Worm (Caenorhabditis elegans): Measurements from ENCODE around the gene imb-2.

The imb-2 gene

DNA sequence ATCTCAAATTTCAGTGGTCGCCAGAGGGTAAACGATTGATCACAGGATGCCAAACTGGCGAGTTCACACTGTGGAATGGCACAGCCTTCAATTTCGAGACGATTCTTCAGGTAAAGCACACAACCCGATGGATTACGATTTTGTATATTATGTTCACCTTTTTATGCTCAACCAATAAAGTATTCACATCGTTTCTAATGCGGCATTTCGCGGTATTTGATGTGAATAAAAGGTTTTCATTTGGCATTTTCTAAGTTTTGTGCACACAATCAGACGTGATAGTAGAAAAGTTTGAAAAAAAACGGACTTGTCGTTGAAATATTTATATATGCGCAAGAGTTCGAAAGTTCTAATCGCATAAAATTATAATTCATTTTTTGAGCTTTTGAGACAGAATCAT lies 6.5 kb upstream of the imb-2 start:
- TF ChIP-seq drap-1 (GFP tag; optimal IDR thresholded peaks at IDR 0.05) (no peak), ceh-43 (GFP tag; optimal IDR thresholded peaks at IDR 0.05) (no peak)

DNA sequence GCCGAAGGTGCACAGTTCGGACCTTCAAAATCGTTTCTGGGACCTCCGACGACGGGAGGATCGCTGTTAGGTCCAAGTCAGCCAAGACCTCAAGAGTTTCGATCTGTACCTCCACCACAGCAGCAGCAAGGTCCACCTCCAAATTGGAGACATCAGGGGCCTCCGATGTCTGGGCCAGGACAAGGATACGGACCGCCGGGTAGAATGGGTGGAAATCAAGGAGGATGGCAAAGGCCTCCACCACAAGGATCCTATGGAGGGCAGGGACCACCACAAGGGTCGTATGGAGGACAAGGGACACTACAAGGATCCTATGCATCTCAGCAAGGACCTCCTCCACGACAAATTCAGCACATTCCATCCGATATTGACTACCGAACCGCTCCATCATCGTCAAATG lies 4.8 kb upstream of the imb-2 start:
- TF ChIP-seq snpc-4 (tag; optimal IDR thresholded peaks at IDR 0.05) (no peak), hlh-1 (tag; optimal IDR thresholded peaks at IDR 0.05) (no peak), sptf-1 (tag; optimal IDR thresholded peaks at IDR 0.05) (no peak), drap-1 (GFP tag; optimal IDR thresholded peaks at IDR 0.05) (no peak), nhr-12 (tag; optimal IDR thresholded peaks at IDR 0.05) (no peak), zip-8 (tag; optimal IDR thresholded peaks at IDR 0.05) (no peak), nhr-2 (tag; optimal IDR thresholded peaks at IDR 0.05) (no peak), mls-2 (tag; optimal IDR thresholded peaks at IDR 0.05) (no peak), nhr-76 (tag; optimal IDR thresholded peaks at IDR 0.05) (no peak), unc-39 (tag; optimal IDR thresholded peaks at IDR 0.05) (no peak), elt-3 (tag; optimal IDR thresholded peaks at IDR 0.05) (no peak), unc-62 (GFP tag; optimal IDR thresholded peaks at IDR 0.05) (no peak), blmp-1 (tag; optimal IDR thresholded peaks at IDR 0.05) (no peak), flh-1 (GFP tag; optimal IDR thresholded peaks at IDR 0.05) (no peak)

DNA sequence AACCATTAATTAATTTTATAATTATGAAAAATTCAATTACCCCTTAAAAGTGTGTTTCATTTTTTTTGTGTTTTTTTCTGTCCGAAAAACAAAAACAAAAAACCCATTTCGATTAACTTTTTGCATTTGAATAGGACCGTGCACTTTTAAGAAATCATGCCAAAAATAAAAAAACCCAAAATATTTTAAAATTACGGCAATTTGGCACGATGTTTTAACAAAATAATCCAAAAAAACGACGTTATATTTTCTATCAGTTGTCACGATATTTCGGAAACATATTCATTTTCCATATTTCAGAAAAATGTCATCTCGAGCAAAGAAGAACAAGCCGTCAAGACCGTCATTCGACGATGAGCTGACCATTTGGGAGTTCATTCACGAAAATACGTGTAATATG lies 3.8 kb upstream of the imb-2 start, which contains the start of gene tebp-1:
TSS of gene tebp-1 (plus strand) at position 301 of the 400 bp plus-strand sequence.
- TF ChIP-seq sptf-1 (tag; optimal IDR thresholded peaks at IDR 0.05) (no peak), ztf-11 (tag; optimal IDR thresholded peaks at IDR 0.05) (no peak), mab-5 (tag; optimal IDR thresholded peaks at IDR 0.05) (no peak), nhr-2 (tag; optimal IDR thresholded peaks at IDR 0.05) (no peak), unc-120 (tag; optimal IDR thresholded peaks at IDR 0.05; ENCODE audit: poor library complexity, severe bottlenecking) (no peak), unc-62 (GFP tag; optimal IDR thresholded peaks at IDR 0.05) (no peak), nhr-28 (tag; optimal IDR thresholded peaks at IDR 0.05) (no peak), ces-1 (GFP tag; optimal IDR thresholded peaks at IDR 0.05) (no peak), lin-32 (GFP tag; optimal IDR thresholded peaks at IDR 0.05) (no peak), hlh-1 (tag; optimal IDR thresholded peaks at IDR 0.05) (no peak), unc-39 (tag; optimal IDR thresholded peaks at IDR 0.05) (no peak), ham-2 (GFP tag; optimal IDR thresholded peaks at IDR 0.05) (no peak), cnd-1 (tag; optimal IDR thresholded peaks at IDR 0.05) (no peak)

DNA sequence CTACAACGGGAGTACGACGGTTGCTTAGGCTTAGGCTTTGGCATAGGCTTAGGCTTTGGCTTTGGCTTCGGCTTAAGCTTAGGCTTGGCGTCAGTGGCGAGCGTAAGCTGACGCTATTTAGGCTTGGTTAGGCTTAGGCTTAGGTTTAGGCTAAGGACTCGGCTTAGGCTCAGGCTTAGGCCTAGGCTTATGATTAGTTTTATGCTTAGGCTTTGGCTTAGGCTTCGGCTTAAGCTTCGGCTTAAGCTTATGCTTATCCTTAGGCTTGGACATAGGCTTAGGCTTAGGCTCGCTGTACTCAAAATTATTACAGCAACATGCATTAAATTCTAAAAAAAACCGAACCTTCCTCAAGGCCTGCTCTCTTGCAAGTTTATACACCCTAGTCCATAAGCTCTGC lies 9.1 kb downstream of the imb-2 start:
- TF ChIP-seq tbx-8 (GFP tag; optimal IDR thresholded peaks at IDR 0.05) (no peak), ham-2 (GFP tag; optimal IDR thresholded peaks at IDR 0.05) (peak; percentile 21)

DNA sequence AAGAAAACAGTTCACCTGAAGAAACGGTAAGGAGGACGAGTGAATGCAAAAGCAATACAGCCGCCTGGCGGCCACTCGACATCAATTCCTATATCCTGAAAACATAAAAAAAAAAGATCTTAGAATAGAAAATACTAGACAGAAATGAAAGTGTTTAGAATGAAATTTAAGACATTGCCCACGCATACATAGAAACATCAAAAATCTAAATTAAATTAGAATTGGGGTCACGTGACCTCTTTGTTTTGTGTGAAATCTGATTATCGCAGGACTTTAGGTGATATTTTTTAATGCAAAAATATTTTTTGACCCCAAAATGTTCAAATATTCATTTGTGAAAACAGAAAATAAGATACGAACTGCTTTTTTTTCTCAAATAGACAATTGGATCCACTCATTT lies 12.3 kb downstream of the imb-2 start, which contains the start of gene acr-20:
TSS of gene acr-20 (minus strand) at position 101 of the 400 bp plus-strand sequence.
- TF ChIP-seq nhr-237 (tag; optimal IDR thresholded peaks at IDR 0.05) (no peak), unc-62 (GFP tag; optimal IDR thresholded peaks at IDR 0.05) (no peak), nhr-76 (tag; optimal IDR thresholded peaks at IDR 0.05) (no peak)

DNA sequence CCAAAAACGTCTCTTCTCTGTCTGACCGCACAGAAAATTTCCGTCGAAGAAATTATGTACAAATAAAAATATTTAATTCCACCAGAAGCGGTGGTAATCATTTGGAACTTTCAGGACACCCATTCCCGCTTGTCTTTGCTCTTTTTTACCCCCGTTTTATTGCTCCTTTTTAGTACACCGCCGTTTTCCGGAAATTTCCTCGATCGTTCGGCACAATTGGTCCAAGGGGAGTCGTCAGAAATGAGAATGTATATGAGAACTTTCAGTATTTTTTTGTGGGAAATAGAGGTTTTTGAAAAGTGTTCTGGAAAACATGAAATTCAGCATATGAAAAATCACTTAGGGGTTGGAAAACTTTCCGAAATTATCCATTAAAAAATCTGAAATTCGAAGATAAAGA lies 15.3 kb downstream of the imb-2 start:
- no peak for TF ChIP-seq ceh-39 (tag; optimal IDR thresholded peaks at IDR 0.05)
- no peak for TF ChIP-seq elt-1 (tag; optimal IDR thresholded peaks at IDR 0.05; ENCODE audit: borderline replicate concordance, insufficient read depth)
- TF ChIP-seq hlh-1 (tag; optimal IDR thresholded peaks at IDR 0.05), result no peak
- no peak for TF ChIP-seq zip-8 (tag; optimal IDR thresholded peaks at IDR 0.05)
- TF ChIP-seq lin-32 (GFP tag; optimal IDR thresholded peaks at IDR 0.05), result no peak
- no peak for TF ChIP-seq mep-1 (tag; optimal IDR thresholded peaks at IDR 0.05)
- TF ChIP-seq M03D4.4 (tag; optimal IDR thresholded peaks at IDR 0.05), result no peak
- TF ChIP-seq nhr-12 (tag; optimal IDR thresholded peaks at IDR 0.05), result no peak
- TF ChIP-seq drap-1 (GFP tag; optimal IDR thresholded peaks at IDR 0.05), result no peak
- TF ChIP-seq mab-5 (tag; optimal IDR thresholded peaks at IDR 0.05), result no peak
- TF ChIP-seq blmp-1 (tag; optimal IDR thresholded peaks at IDR 0.05), result no peak
- no peak for TF ChIP-seq ceh-43 (GFP tag; optimal IDR thresholded peaks at IDR 0.05)
- no peak for TF ChIP-seq ham-2 (GFP tag; optimal IDR thresholded peaks at IDR 0.05)
- TF ChIP-seq elt-3 (tag; optimal IDR thresholded peaks at IDR 0.05), result no peak
- TF ChIP-seq nhr-2 (tag; optimal IDR thresholded peaks at IDR 0.05), result no peak
- no peak for TF ChIP-seq ceh-83 (GFP tag; optimal IDR thresholded peaks at IDR 0.05)
- TF ChIP-seq ces-1 (GFP tag; optimal IDR thresholded peaks at IDR 0.05), result no peak
- no peak for TF ChIP-seq cnd-1 (tag; optimal IDR thresholded peaks at IDR 0.05)
- TF ChIP-seq unc-39 (tag; optimal IDR thresholded peaks at IDR 0.05), result no peak

Measured in whole organism, mixed stage, embryonic.